Fruit fly (Drosophila melanogaster) whole organism, embryonic: Measurements from ENCODE around the gene Rchy1.

Experiments
- CoRest ChIP-seq: fragments of 200-800 bp; sonication (Bioruptor generic); optimal IDR thresholded peaks from 3 replicates; lab custom pipeline; 2018; ENCODE audit warnings: missing biosample characterization, mild to moderate bottlenecking, missing genetic modification characterization, moderate library complexity
- GATAe ChIP-seq: fragments of 200-800 bp; sonication (Bioruptor generic); conservative IDR thresholded peaks from 2 replicates; pipeline ENCODE4 v1.3.6; 2022; ENCODE audit warnings: missing biosample characterization, missing genetic modification characterization
- ac ChIP-seq: fragments of 200-800 bp; sonication (Bioruptor generic); optimal IDR thresholded peaks from 3 replicates; lab custom pipeline; 2017; ENCODE audit warnings: missing biosample characterization, mild to moderate bottlenecking, missing genetic modification characterization
- sug ChIP-seq: fragments of 200-800 bp; optimal IDR thresholded peaks from 2 replicates; lab custom pipeline; 2019; ENCODE audit warnings: missing biosample characterization, mild to moderate bottlenecking, missing genetic modification characterization, moderate library complexity
- tup ChIP-seq: fragments of 200-800 bp; sonication (Bioruptor generic); optimal IDR thresholded peaks from 2 replicates; lab custom pipeline; 2016; ENCODE audit warnings: missing biosample characterization, mild to moderate bottlenecking, missing genetic modification characterization, moderate library complexity

- TF ChIP-seq GATAe (GFP tag; lab: Robert Waterston, UW) (no peak), ac (GFP tag; lab: Kevin White, UChicago) (no peak), sug (tag; lab: Kevin White, UChicago) (no peak), tup (GFP tag; lab: Kevin White, UChicago) (no peak), CoRest (no peak)
These were observed 8.8 kb upstream of the Rchy1 start for dm6 chr2L:6474298-6474697.
